Worm (Caenorhabditis elegans): ENCODE measurements around the gene clec-66.

DNA sequence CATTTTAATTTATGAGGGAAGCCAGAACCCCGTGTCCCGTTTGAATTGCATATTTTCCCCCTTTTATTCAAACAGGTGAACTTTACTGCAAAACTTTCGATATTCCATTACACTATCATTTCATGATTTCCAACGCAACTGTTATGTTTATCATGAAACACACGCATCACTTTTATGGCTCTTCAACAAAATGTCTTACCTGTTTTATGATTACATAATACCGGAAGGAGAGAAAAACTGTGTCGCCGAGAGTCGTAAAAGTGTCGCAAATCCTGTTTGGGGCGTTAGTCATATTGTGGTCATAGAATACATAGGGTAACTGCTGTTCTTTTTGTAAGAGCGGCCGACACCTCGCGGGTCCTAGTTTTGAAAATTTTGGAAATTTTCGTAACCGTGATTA, 11.8 kb upstream of the clec-66 start:
- TF ChIP-seq nhr-11 (tag; optimal IDR thresholded peaks at IDR 0.05) (no peak), unc-55 (GFP tag; optimal IDR thresholded peaks at IDR 0.05) (no peak), ets-4 (tag; optimal IDR thresholded peaks at IDR 0.05) (no peak), fkh-10 (GFP tag; optimal IDR thresholded peaks at IDR 0.05) (no peak)
